Worm (Caenorhabditis elegans): ENCODE data around the gene M106.2.
A peak's percentile ranks its signal among the peaks of the same experiment; 100 is the strongest.

M106.2 gene

ce11 chrII:10870698-10871097 lies 20.9 kb upstream of the M106.2 start (continued):
- TF ChIP-seq ZK185.1 (tag; optimal IDR thresholded peaks at IDR 0.05; ENCODE audit: poor library complexity, severe bottlenecking): no peak
- no peak for TF ChIP-seq lin-40 (tag; optimal IDR thresholded peaks at IDR 0.05)
- no peak for TF ChIP-seq hlh-26 (GFP tag; conservative IDR thresholded peaks at IDR 0.05)
- TF ChIP-seq ceh-27 (GFP tag; optimal IDR thresholded peaks at IDR 0.05): no peak
- TF ChIP-seq madf-3 (GFP tag; IDR thresholded peaks at IDR 0.05): no peak
- no peak for TF ChIP-seq F52B5.7 (tag; optimal IDR thresholded peaks at IDR 0.05)
- TF ChIP-seq F33H1.4 (GFP tag; IDR thresholded peaks at IDR 0.05): peak; percentile 42
- no peak for TF ChIP-seq F57A8.1 (GFP tag; optimal IDR thresholded peaks at IDR 0.05)
- TF ChIP-seq ama-1 (optimal IDR thresholded peaks at IDR 0.05): no peak
- TF ChIP-seq ama-1 (GFP tag; optimal IDR thresholded peaks at IDR 0.05): no peak
- TF ChIP-seq nfya-2 (GFP tag; IDR thresholded peaks at IDR 0.05): no peak
- no peak for TF ChIP-seq cebp-1 (GFP tag; IDR thresholded peaks at IDR 0.05)
- peak; percentile 24 for TF ChIP-seq cebp-1 (tag; optimal IDR thresholded peaks at IDR 0.05)
- TF ChIP-seq let-607 (tag; optimal IDR thresholded peaks at IDR 0.05): no peak
- TF ChIP-seq dox-1 (GFP tag; IDR thresholded peaks at IDR 0.05): no peak
- no peak for TF ChIP-seq sptf-2 (GFP tag; optimal IDR thresholded peaks at IDR 0.05)
- no peak for TF ChIP-seq nhr-90 (tag; optimal IDR thresholded peaks at IDR 0.05)
- no peak for TF ChIP-seq snpc-3.4 (tag; optimal IDR thresholded peaks at IDR 0.05)
- TF ChIP-seq D2030.7 (GFP tag; IDR thresholded peaks at IDR 0.05): no peak
- TF ChIP-seq F37B4.10 (GFP tag; IDR thresholded peaks at IDR 0.05): no peak
- no peak for TF ChIP-seq mxl-1 (tag; optimal IDR thresholded peaks at IDR 0.05)
- no peak for TF ChIP-seq T26A5.8 (tag; optimal IDR thresholded peaks at IDR 0.05)
- TF ChIP-seq bed-1 (GFP tag; IDR thresholded peaks at IDR 0.05): no peak
- TF ChIP-seq madf-6 (GFP tag; IDR thresholded peaks at IDR 0.05): peak; percentile 49; the same call in 1 of the 2 replicates
- no peak for TF ChIP-seq unc-130 (GFP tag; optimal IDR thresholded peaks at IDR 0.05)
- TF ChIP-seq ztf-6 (GFP tag; IDR thresholded peaks at IDR 0.05): no peak
- TF ChIP-seq ceh-79 (tag; optimal IDR thresholded peaks at IDR 0.05): no peak
- no peak for TF ChIP-seq mcd-1 (GFP tag; IDR thresholded peaks at IDR 0.05)
- no peak for TF ChIP-seq C17E4.6 (GFP tag; IDR thresholded peaks at IDR 0.05)
- TF ChIP-seq snpc-1.1 (tag; optimal IDR thresholded peaks at IDR 0.05; ENCODE audit: insufficient read depth): no peak
- TF ChIP-seq madf-10 (tag; optimal IDR thresholded peaks at IDR 0.05): no peak
- no peak for TF ChIP-seq lin-35 (GFP tag; optimal IDR thresholded peaks at IDR 0.05)
- TF ChIP-seq B0019.2 (GFP tag; conservative IDR thresholded peaks at IDR 0.05): no peak
- no peak for TF ChIP-seq K12H6.12 (tag; optimal IDR thresholded peaks at IDR 0.05)
- TF ChIP-seq F39B2.1 (GFP tag; IDR thresholded peaks at IDR 0.05): no peak
- TF ChIP-seq F10E7.11 (tag; optimal IDR thresholded peaks at IDR 0.05): no peak
- TF ChIP-seq mes-4 (tag; optimal IDR thresholded peaks at IDR 0.05): no peak
- no peak for TF ChIP-seq F22D6.2 (tag; optimal IDR thresholded peaks at IDR 0.05)
- TF ChIP-seq ets-4 (GFP tag; optimal IDR thresholded peaks at IDR 0.05): no peak
- TF ChIP-seq tbp1 (GFP tag; optimal IDR thresholded peaks at IDR 0.05): no peak
- TF ChIP-seq sea-2 (GFP tag; IDR thresholded peaks at IDR 0.05): no peak
- peak; percentile 5; the same call in 1 of the 2 replicates for TF ChIP-seq hmg-1.2 (GFP tag; IDR thresholded peaks at IDR 0.05)

Data from whole organism, young adult.